Worm (Caenorhabditis elegans): ENCODE data around the gene Y51A2B.16.
A peak's percentile ranks its signal among the peaks of the same experiment; 100 is the strongest.
"Not testable (repeated sequence)": the region's sequence is repeated elsewhere in the genome, so short reads cannot be mapped to it uniquely, and the experiment has no call there.

Gene Y51A2B.16

ce11 chrV:18397814-18398213, at the start of gene Y51A2B.16:
Gene Y51A2B.16 (minus strand): TSS chrV:18397914.
- TF ChIP-seq tra-1 (GFP tag; IDR thresholded peaks at IDR 0.05) = no peak
- TF ChIP-seq nhr-111 (GFP tag; optimal IDR thresholded peaks at IDR 0.05) = no peak
- no peak for TF ChIP-seq skn-1 (tag; optimal IDR thresholded peaks at IDR 0.05)
- TF ChIP-seq ces-1 (GFP tag; optimal IDR thresholded peaks at IDR 0.05) = no peak
- TF ChIP-seq nhr-41 (GFP tag; IDR thresholded peaks at IDR 0.05) = no peak
- TF ChIP-seq mxl-2 (GFP tag; conservative IDR thresholded peaks at IDR 0.05) = no peak
- TF ChIP-seq F26F4.8 (GFP tag; conservative IDR thresholded peaks at IDR 0.05) = no peak
- no peak for TF ChIP-seq vab-7 (GFP tag; IDR thresholded peaks at IDR 0.05)
- TF ChIP-seq aha-1 (tag) = no peak
- no peak for TF ChIP-seq mep-1 (tag; optimal IDR thresholded peaks at IDR 0.05)
- TF ChIP-seq ceh-20 (GFP tag; IDR thresholded peaks at IDR 0.05) = no peak
- no peak for TF ChIP-seq lir-3 (tag; optimal IDR thresholded peaks at IDR 0.05)
- TF ChIP-seq daf-8 (GFP tag; IDR thresholded peaks at IDR 0.05) = no peak
- no peak for TF ChIP-seq egl-43 (GFP tag; IDR thresholded peaks at IDR 0.05)
- TF ChIP-seq Y75B8A.6 (GFP tag; IDR thresholded peaks at IDR 0.05) = no peak
- TF ChIP-seq nhr-11 (tag; optimal IDR thresholded peaks at IDR 0.05) = no peak

DNA sequence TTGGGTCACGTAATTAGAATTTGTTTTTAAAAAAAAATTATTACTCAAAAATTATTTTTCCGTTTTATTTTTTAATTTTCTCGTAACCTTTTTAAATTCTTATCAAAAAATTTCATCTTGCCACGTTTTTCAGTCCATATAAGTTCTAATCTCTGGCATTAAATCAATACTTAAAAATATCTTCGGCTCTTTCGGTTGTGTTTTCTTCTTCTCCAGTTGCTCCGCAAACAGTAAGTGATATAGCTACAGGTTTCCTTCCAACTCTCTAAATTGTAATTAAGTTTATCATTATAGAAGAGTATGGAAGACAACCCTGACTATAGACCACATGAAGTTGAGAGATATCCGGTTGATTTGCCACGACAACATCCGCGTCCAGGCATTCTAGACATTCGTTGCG, 46.4 kb upstream of the Y51A2B.16 start, which contains the start of gene ZK228.1:
ZK228.1 (plus strand) TSS at position 301 of the 400 bp plus-strand sequence.
- peak; percentile 38 for TF ChIP-seq aha-1 (tag)
- no peak for TF ChIP-seq lsy-2 (tag; optimal IDR thresholded peaks at IDR 0.05)

DNA sequence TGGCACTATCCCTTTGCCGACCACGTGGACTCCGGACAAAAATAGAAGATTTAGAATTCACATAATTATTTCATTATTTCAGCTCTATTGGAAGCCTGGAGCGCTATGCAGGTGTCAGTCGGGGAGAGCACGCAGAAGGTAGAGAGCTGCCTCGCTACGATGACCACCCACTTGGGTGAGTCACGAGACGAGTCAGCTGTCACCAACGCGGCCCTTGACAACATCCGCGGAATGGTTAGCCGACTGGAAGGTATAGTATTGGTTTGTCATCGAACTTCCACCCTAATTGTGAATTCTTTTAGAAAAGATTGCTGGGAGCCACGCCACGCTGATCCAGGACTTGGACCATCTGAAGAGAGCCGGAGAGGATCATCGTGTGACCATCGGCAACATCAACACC, 41.8 kb upstream of the Y51A2B.16 start, which contains the start of gene ZK262.9:
ZK262.9 (plus strand) TSS at position 301 of the 400 bp plus-strand sequence.
- TF ChIP-seq R02D3.7 (tag; optimal IDR thresholded peaks at IDR 0.05); nhr-10 (tag; optimal IDR thresholded peaks at IDR 0.05); mes-2 (tag; optimal IDR thresholded peaks at IDR 0.05; ENCODE audit: poor library complexity, severe bottlenecking): not testable (repeated sequence)

DNA sequence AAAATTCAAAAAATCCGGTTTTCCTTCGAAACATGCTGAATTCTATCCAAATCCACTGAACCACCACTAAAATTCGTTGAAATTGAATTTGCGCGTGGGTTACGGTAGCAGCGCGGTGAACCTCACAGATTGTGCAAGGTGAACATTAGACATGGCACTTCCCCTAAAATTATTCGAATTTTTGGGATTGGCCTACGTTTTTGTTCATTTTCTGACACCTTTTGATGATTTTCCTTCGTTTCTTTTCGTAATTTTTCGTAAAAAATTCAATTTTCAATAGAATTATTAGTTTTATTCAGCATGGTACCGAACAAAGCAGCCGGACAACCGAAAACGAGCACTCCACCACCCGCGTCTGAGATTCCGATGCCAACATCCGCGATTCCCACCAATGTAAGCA, 40.4 kb upstream of the Y51A2B.16 start, which contains the start of gene ZK262.8:
ZK262.8 (plus strand) TSS at position 301 of the 400 bp plus-strand sequence.
- TF ChIP-seq rbr-2 (tag; optimal IDR thresholded peaks at IDR 0.05) = no peak
- TF ChIP-seq daf-19 (GFP tag; conservative IDR thresholded peaks at IDR 0.05) = no peak
- no peak for TF ChIP-seq set-16 (GFP tag; IDR thresholded peaks at IDR 0.05)
- TF ChIP-seq nhr-11 (tag; optimal IDR thresholded peaks at IDR 0.05) = no peak
- no peak for TF ChIP-seq Y105C5A.15 (GFP tag; IDR thresholded peaks at IDR 0.05)
- no peak for TF ChIP-seq ama-1 (optimal IDR thresholded peaks at IDR 0.05)
- TF ChIP-seq lin-1 (GFP tag; IDR thresholded peaks at IDR 0.05) = no peak
- TF ChIP-seq nhr-25 (tag; optimal IDR thresholded peaks at IDR 0.05; ENCODE audit: borderline replicate concordance, insufficient read depth) = no peak

- TF ChIP-seq lin-15B (tag; optimal IDR thresholded peaks at IDR 0.05) (no peak), aha-1 (tag) (no peak), mxl-3 (GFP tag; optimal IDR thresholded peaks at IDR 0.05) (no peak), nhr-237 (tag; optimal IDR thresholded peaks at IDR 0.05) (no peak), dmd-8 (GFP tag; IDR thresholded peaks at IDR 0.05) (no peak), lin-29 (GFP tag; IDR thresholded peaks at IDR 0.05) (no peak), saeg-2 (GFP tag; IDR thresholded peaks at IDR 0.05) (no peak), spr-1 (tag; optimal IDR thresholded peaks at IDR 0.05) (no peak), lim-7 (GFP tag; IDR thresholded peaks at IDR 0.05) (no peak), vab-7 (GFP tag; IDR thresholded peaks at IDR 0.05) (no peak)
Measured at ce11 chrV:18434961-18435360, 37.2 kb upstream of the Y51A2B.16 start, which contains the start of gene ZK262.20. Gene ZK262.20 (minus strand): TSS chrV:18435061.
